Fruit fly (Drosophila melanogaster) whole organism, wandering third instar larva: Measurements from ENCODE around the gene CG13623.
A peak's percentile ranks its signal among the peaks of the same experiment; 100 is the strongest.

Source experiments
- Abd-B ChIP-seq: fragments of >200 bp; optimal IDR thresholded peaks from 2 replicates; lab custom pipeline; 2017; ENCODE audit warnings: missing biosample characterization, missing genetic modification characterization
- CG32264 ChIP-seq: fragments of 200-800 bp; sonication (Bioruptor generic); optimal IDR thresholded peaks from 2 replicates; lab custom pipeline; 2016; ENCODE audit warnings: missing biosample characterization, missing genetic modification characterization
- CG9705 ChIP-seq: fragments of 200-800 bp; sonication (Bioruptor generic); optimal IDR thresholded peaks from 2 replicates; lab custom pipeline; 2018; ENCODE audit warnings: missing biosample characterization, mild to moderate bottlenecking, missing genetic modification characterization
- CrebA ChIP-seq: fragments of 200-800 bp; sonication (Bioruptor generic); optimal IDR thresholded peaks from 2 replicates; lab custom pipeline; 2016; ENCODE audit warnings: missing biosample characterization, mild to moderate bottlenecking, missing genetic modification characterization, borderline replicate concordance
- Dfd ChIP-seq: fragments of >200 bp; optimal IDR thresholded peaks from 2 replicates; lab custom pipeline; 2017; ENCODE audit warnings: missing biosample characterization, missing genetic modification characterization
- Dif ChIP-seq: fragments of 200-275, 200-300 bp; sonication (Bioruptor generic); optimal IDR thresholded peaks from 2 replicates; lab custom pipeline; 2018; ENCODE audit warnings: missing biosample characterization, missing genetic modification characterization; ENCODE audit not compliant: partially characterized antibody
- GATAd ChIP-seq: sonication (Bioruptor generic); optimal IDR thresholded peaks from 2 replicates; lab custom pipeline; 2016; ENCODE audit warnings: missing biosample characterization, missing genetic modification characterization
- HLH106 ChIP-seq: fragments of 200-800 bp; optimal IDR thresholded peaks from 3 replicates; lab custom pipeline; 2019; ENCODE audit warnings: missing biosample characterization, mild to moderate bottlenecking, missing genetic modification characterization, moderate library complexity
- Hnf4 ChIP-seq: fragments of 200-800 bp; sonication (Bioruptor generic); optimal IDR thresholded peaks from 2 replicates; lab custom pipeline; 2016; ENCODE audit warnings: missing biosample characterization, mild to moderate bottlenecking, missing genetic modification characterization
- Hr78 ChIP-seq: fragments of >200 bp; optimal IDR thresholded peaks from 2 replicates; lab custom pipeline; 2017; ENCODE audit warnings: missing biosample characterization, missing genetic modification characterization
- Hr83 ChIP-seq: fragments of 200-300 bp; sonication (Bioruptor generic); optimal IDR thresholded peaks from 2 replicates; lab custom pipeline; 2016; ENCODE audit warnings: missing biosample characterization, mild to moderate bottlenecking, missing genetic modification characterization, moderate library complexity; ENCODE audit not compliant: poor library complexity, severe bottlenecking
- Jra ChIP-seq: sonication (Bioruptor generic); optimal IDR thresholded peaks from 2 replicates; lab custom pipeline; 2016; ENCODE audit warnings: missing biosample characterization, missing genetic modification characterization
- Mio ChIP-seq: sonication (Bioruptor generic); optimal IDR thresholded peaks from 2 replicates; lab custom pipeline; 2016; ENCODE audit warnings: missing biosample characterization, missing genetic modification characterization
- Myc ChIP-seq: fragments of >200 bp; optimal IDR thresholded peaks from 2 replicates; lab custom pipeline; 2017
- N ChIP-seq: fragments of >200 bp; optimal IDR thresholded peaks from 2 replicates; lab custom pipeline; 2018; ENCODE audit warnings: missing biosample characterization, missing external identifiers, missing genetic modification characterization
- OdsH ChIP-seq: fragments of 200-800 bp; sonication (Bioruptor generic); optimal IDR thresholded peaks from 2 replicates; lab custom pipeline; 2016; ENCODE audit warnings: missing biosample characterization, mild to moderate bottlenecking, missing genetic modification characterization
- Rel ChIP-seq, 2 experiments: fragments of 200-800 bp; sonication (Bioruptor generic) in 1 of 2; optimal IDR thresholded peaks; 2 replicates in 1 of 2; 3 replicates in 1 of 2; lab custom pipeline; 2016 to 2019; ENCODE audit warnings: mild to moderate bottlenecking in 2 of 2, missing biosample characterization in 2 of 2, missing genetic modification characterization in 2 of 2, moderate library complexity in 1 of 2
- Sp1 ChIP-seq: fragments of 200-800 bp; sonication (Bioruptor generic); optimal IDR thresholded peaks from 3 replicates; lab custom pipeline; 2019; ENCODE audit warnings: missing biosample characterization, mild to moderate bottlenecking, missing genetic modification characterization, moderate library complexity
- Vsx2 ChIP-seq: fragments of 200-300, 225-300 bp; sonication (Bioruptor generic); optimal IDR thresholded peaks from 2 replicates; lab custom pipeline; 2018; ENCODE audit warnings: missing biosample characterization, missing genetic modification characterization; ENCODE audit not compliant: partially characterized antibody
- br ChIP-seq: fragments of 200-800 bp; sonication (Bioruptor generic); optimal IDR thresholded peaks from 2 replicates; lab custom pipeline; 2016; ENCODE audit warnings: missing biosample characterization, missing genetic modification characterization
- brk ChIP-seq: fragments of 200-800 bp; sonication (Bioruptor generic); optimal IDR thresholded peaks from 2 replicates; lab custom pipeline; 2016; ENCODE audit warnings: missing biosample characterization, mild to moderate bottlenecking, missing genetic modification characterization
- dl ChIP-seq, 2 experiments: fragments of 175-275, 200-275 bp in 1 of 2; fragments of 200-275 bp in 1 of 2; sonication (Bioruptor generic); optimal IDR thresholded peaks; lab custom pipeline; 2018; ENCODE audit warnings: mild to moderate bottlenecking in 2 of 2, missing biosample characterization in 2 of 2, missing genetic modification characterization in 2 of 2, moderate library complexity in 2 of 2; ENCODE audit not compliant: partially characterized antibody in 2 of 2, insufficient read depth in 1 of 2
- dmrt93B ChIP-seq: fragments of 200-800 bp; sonication (Bioruptor generic); optimal IDR thresholded peaks from 2 replicates; lab custom pipeline; 2018; ENCODE audit warnings: missing biosample characterization, mild to moderate bottlenecking, missing genetic modification characterization
- dsf ChIP-seq: sonication (Bioruptor generic); optimal IDR thresholded peaks from 2 replicates; lab custom pipeline; 2016; ENCODE audit warnings: missing biosample characterization, missing genetic modification characterization, borderline replicate concordance
- ey ChIP-seq: fragments of 200-800 bp; sonication (Bioruptor generic); optimal IDR thresholded peaks from 2 replicates; lab custom pipeline; 2016; ENCODE audit warnings: missing biosample characterization, missing genetic modification characterization
- foxo ChIP-seq, 2 experiments: fragments of 200-800 bp; sonication (Bioruptor generic); optimal IDR thresholded peaks; 2 replicates in 1 of 2; 3 replicates in 1 of 2; lab custom pipeline; 2016 to 2017; ENCODE audit warnings: missing biosample characterization in 2 of 2, missing genetic modification characterization in 2 of 2
- fru ChIP-seq: fragments of 200-800 bp; sonication (Bioruptor generic); optimal IDR thresholded peaks from 3 replicates; lab custom pipeline; 2016; ENCODE audit warnings: missing biosample characterization, mild to moderate bottlenecking, missing genetic modification characterization
- h ChIP-seq: fragments of 200-800 bp; sonication (Bioruptor generic); optimal IDR thresholded peaks from 3 replicates; lab custom pipeline; 2016; ENCODE audit warnings: missing biosample characterization, mild to moderate bottlenecking, missing genetic modification characterization
- jim ChIP-seq: fragments of 175-275, 200-325 bp; sonication (Bioruptor generic); optimal IDR thresholded peaks from 2 replicates; lab custom pipeline; 2016; ENCODE audit warnings: missing biosample characterization, mild to moderate bottlenecking, missing genetic modification characterization
- lola ChIP-seq: fragments of >200 bp; optimal IDR thresholded peaks from 2 replicates; lab custom pipeline; 2017; ENCODE audit warnings: missing biosample characterization, missing genetic modification characterization
- pan ChIP-seq: fragments of >200 bp; optimal IDR thresholded peaks from 2 replicates; lab custom pipeline; 2017
- psq ChIP-seq: fragments of 200-800 bp; sonication (Bioruptor generic); optimal IDR thresholded peaks from 3 replicates; lab custom pipeline; 2017; ENCODE audit warnings: missing biosample characterization, mild to moderate bottlenecking, missing genetic modification characterization, moderate library complexity
- rgr ChIP-seq: fragments of 200-800 bp; sonication (Bioruptor generic); optimal IDR thresholded peaks from 3 replicates; lab custom pipeline; 2016; ENCODE audit warnings: missing biosample characterization, mild to moderate bottlenecking, missing genetic modification characterization
- sage ChIP-seq: fragments of 200-800 bp; sonication (Bioruptor generic); optimal IDR thresholded peaks from 2 replicates; lab custom pipeline; 2016; ENCODE audit warnings: missing biosample characterization, mild to moderate bottlenecking, missing genetic modification characterization
- sv ChIP-seq: fragments of 200-800 bp; sonication (Bioruptor generic); optimal IDR thresholded peaks from 3 replicates; lab custom pipeline; 2016; ENCODE audit warnings: missing biosample characterization, missing genetic modification characterization
- tai ChIP-seq: sonication (Bioruptor generic); optimal IDR thresholded peaks from 2 replicates; lab custom pipeline; 2016; ENCODE audit warnings: missing biosample characterization, missing genetic modification characterization
- usp ChIP-seq: fragments of >200 bp; optimal IDR thresholded peaks from 2 replicates; lab custom pipeline; 2017; ENCODE audit warnings: missing biosample characterization, missing genetic modification characterization
- woc ChIP-seq: sonication (Bioruptor generic); optimal IDR thresholded peaks from 2 replicates; lab custom pipeline; 2016; ENCODE audit warnings: missing biosample characterization, mild to moderate bottlenecking, missing genetic modification characterization

Gene CG13623

DNA sequence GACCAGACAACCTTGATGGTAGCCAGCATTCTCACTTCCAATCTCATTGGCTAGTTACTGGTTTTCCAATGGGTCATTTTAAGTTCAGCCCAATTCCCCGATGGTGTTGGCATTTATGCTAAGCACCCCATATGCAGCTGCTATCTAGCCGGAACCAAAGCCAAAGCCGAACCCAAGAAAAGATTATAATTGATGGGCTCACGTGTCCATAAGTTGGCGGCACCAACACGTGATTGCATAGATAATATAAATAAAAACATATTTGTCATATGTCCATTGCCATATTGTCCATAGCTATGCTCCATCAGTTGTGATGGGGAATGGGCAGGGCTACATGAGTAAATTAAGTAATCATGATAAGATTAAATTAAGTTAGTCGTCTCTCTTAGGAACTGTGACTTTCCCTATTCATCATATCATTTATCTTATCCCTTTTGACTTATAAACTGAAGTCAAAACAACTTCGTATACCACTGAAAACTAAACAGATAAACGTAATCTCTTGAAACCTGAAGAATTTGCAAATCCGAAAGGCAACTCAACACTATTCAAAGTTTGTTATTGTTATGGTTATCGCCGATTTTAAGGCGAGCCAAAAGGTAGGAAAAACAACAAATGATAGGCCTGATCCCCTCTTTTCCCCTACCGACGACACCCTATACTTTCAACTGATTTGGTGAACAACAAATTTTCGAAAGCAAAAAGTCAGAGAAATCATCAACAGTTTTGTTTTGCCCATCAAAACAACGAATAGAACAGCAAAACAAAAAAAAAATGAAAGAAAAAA, 32.9 kb upstream of the CG13623 start:
- no peak for TF ChIP-seq brk (GFP tag; lab: Kevin White, UChicago)

DNA sequence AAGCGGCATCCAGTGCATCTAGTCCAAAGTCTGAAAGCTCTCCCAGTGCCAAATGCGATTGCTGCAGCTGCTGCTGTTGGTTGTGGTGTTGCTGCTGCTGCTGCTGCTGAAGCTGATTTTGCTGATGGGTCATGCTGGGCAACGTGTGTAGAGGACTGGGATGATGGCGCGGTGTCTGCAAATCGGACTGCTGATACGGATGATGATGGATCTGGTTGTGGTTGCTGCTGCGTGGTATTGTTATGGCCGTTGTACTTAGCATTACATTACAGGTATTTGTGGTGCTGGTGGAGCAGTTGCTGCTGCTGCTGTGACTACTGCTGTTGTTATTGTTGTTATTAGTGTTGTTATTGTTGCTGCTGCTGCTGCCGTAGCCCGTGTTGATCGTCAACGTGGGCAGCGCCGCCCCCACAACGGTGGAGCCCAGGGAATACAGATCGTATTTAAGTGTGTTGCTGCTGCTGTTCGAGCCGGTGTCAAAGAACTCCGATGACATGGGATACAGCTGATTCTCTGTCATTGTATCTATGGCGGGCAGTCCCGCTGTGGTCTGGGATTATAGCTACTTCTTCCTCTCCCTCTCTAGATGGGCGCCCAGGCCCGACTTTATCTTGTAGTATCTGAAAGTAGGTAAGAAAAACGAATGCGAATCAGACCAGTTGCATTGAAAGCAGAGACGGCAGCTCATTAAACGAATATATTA, 32.1 kb upstream of the CG13623 start:
- TF ChIP-seq CG32264 (GFP tag; lab: Kevin White, UChicago) (no peak), Rel (GFP tag; optimal IDR thresholded peaks at IDR 0.05; lab: Kevin White, UChicago) (no peak), Rel (tag; optimal IDR thresholded peaks at IDR 0.05; lab: Kevin White, UChicago) (peak; percentile 50), br (GFP tag; lab: Kevin White, UChicago) (no peak), OdsH (GFP tag; lab: Kevin White, UChicago) (no peak), Dfd (GFP tag; lab: Kevin White, UChicago) (peak; percentile 93)

DNA sequence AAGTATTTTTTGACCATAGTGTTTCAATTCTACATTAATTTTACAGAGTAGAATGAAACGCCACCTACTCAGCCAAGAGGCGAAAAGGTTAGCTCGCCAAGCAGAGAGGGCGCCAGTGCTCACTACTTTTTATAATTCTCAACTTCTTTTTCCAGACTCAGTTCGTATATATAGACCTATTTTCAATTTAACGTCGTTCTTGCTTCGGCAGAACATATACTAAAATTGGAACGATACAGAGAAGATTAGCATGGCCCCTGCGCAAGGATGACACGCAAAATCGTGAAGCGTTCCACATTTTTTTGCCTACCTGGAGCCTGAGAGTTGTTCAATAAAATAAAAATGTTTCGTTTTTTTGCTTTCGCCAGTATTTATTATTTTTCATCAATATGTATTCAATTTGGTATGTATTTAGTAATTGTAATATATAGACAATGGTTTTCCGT, 26.7 kb upstream of the CG13623 start:
- TF ChIP-seq Sp1 (GFP tag; lab: Kevin White, UChicago): no peak
- no peak for TF ChIP-seq lola (GFP tag; lab: Kevin White, UChicago)
- peak; percentile 87 for TF ChIP-seq Myc (lab: Kevin White, UChicago)
- no peak for TF ChIP-seq foxo (GFP tag; optimal IDR thresholded peaks at IDR 0.05; lab: Kevin White, UChicago)
- TF ChIP-seq dmrt93B (GFP tag; lab: Kevin White, UChicago): peak; percentile 24
- TF ChIP-seq CG32264 (GFP tag; lab: Kevin White, UChicago): no peak
- TF ChIP-seq brk (GFP tag; lab: Kevin White, UChicago): peak; percentile 54
- no peak for TF ChIP-seq pan
- peak; percentile 24 for TF ChIP-seq tai (GFP tag; lab: Kevin White, UChicago)
- TF ChIP-seq Abd-B (GFP tag; lab: Kevin White, UChicago): no peak
- peak; percentile 3 for TF ChIP-seq Vsx2 (GFP tag; lab: Kevin White, UChicago)
- TF ChIP-seq fru (GFP tag; lab: Kevin White, UChicago): no peak
- no peak for TF ChIP-seq CG9705 (GFP tag; lab: Kevin White, UChicago)
- peak; percentile 45 for TF ChIP-seq HLH106 (tag; lab: Kevin White, UChicago)
- TF ChIP-seq Rel (GFP tag; optimal IDR thresholded peaks at IDR 0.05; lab: Kevin White, UChicago): no peak
- peak; percentile 4 for TF ChIP-seq Rel (tag; optimal IDR thresholded peaks at IDR 0.05; lab: Kevin White, UChicago)
- no peak for TF ChIP-seq dl (GFP tag; optimal IDR thresholded peaks at IDR 0.05; lab: Kevin White, UChicago; ENCODE audit: insufficient read depth in 1 of 2, partially characterized antibody in 2 of 2)
- TF ChIP-seq GATAd: no peak
- no peak for TF ChIP-seq sage (GFP tag; lab: Kevin White, UChicago)
- peak; percentile 56 for TF ChIP-seq sv (GFP tag; lab: Kevin White, UChicago)
- no peak for TF ChIP-seq N (GFP tag; lab: Kevin White, UChicago)
- TF ChIP-seq Dfd (GFP tag; lab: Kevin White, UChicago): no peak
- peak; percentile 74 for TF ChIP-seq rgr
- peak; percentile 61 for TF ChIP-seq ey (GFP tag; lab: Kevin White, UChicago)
- no peak for TF ChIP-seq Mio (GFP tag; lab: Kevin White, UChicago)
- TF ChIP-seq dsf (GFP tag; lab: Kevin White, UChicago): no peak
- no peak for TF ChIP-seq jim (GFP tag; lab: Kevin White, UChicago)
- TF ChIP-seq Hnf4 (GFP tag; lab: Kevin White, UChicago): peak; percentile 42
- no peak for TF ChIP-seq woc (GFP tag; lab: Kevin White, UChicago)
- TF ChIP-seq Hr78 (GFP tag; lab: Kevin White, UChicago): no peak
- no peak for TF ChIP-seq CrebA (GFP tag; lab: Kevin White, UChicago)
- no peak for TF ChIP-seq usp (GFP tag; lab: Kevin White, UChicago)
- no peak for TF ChIP-seq Dif (GFP tag; lab: Kevin White, UChicago)
- TF ChIP-seq br (GFP tag; lab: Kevin White, UChicago): peak; percentile 54
- peak; percentile 76 for TF ChIP-seq OdsH (GFP tag; lab: Kevin White, UChicago)
- TF ChIP-seq Hr83 (GFP tag; lab: Kevin White, UChicago): peak; percentile 72
- peak; percentile 71 for TF ChIP-seq h (GFP tag; lab: Kevin White, UChicago)
- no peak for TF ChIP-seq Jra (GFP tag; lab: Kevin White, UChicago)
- TF ChIP-seq psq (GFP tag; lab: Kevin White, UChicago): peak; percentile 58
